Fruit fly (Drosophila melanogaster) whole organism, embryonic: ENCODE results near the gene CG11839.

Experiments used
- Atf3 ChIP-seq: fragments of 200-800 bp; sonication (Bioruptor generic); optimal IDR thresholded peaks from 3 replicates; lab custom pipeline; 2016; ENCODE audit warnings: missing biosample characterization, missing genetic modification characterization
- B-H2 ChIP-seq: fragments of 200-800 bp; sonication (Bioruptor generic); optimal IDR thresholded peaks from 2 replicates; lab custom pipeline; 2018; ENCODE audit warnings: missing biosample characterization, mild to moderate bottlenecking, missing genetic modification characterization
- BEAF-32 ChIP-seq: fragments of 200-800 bp; sonication (Bioruptor generic); optimal IDR thresholded peaks from 3 replicates; lab custom pipeline; 2017; ENCODE audit warnings: missing biosample characterization, missing genetic modification characterization, mild to moderate bottlenecking, moderate library complexity, missing genetic modification reagents
- CG10654 ChIP-seq: fragments of 200-800 bp; sonication (Bioruptor generic); optimal IDR thresholded peaks from 2 replicates; lab custom pipeline; 2016; ENCODE audit warnings: missing biosample characterization, missing genetic modification characterization
- CG11093 ChIP-seq: fragments of 200-800 bp; sonication (Bioruptor generic); IDR thresholded peaks from 3 replicates; pipeline ENCODE4 v1.3.6; 2022; ENCODE audit warnings: missing biosample characterization, missing genetic modification characterization
- CG11696 ChIP-seq: fragments of 200-800 bp; sonication (Bioruptor generic); IDR thresholded peaks from 2 replicates; pipeline ENCODE4 v1.3.6; 2022; ENCODE audit warnings: missing biosample characterization, missing genetic modification characterization
- CG13287 ChIP-seq: fragments of 200-800 bp; sonication (Bioruptor generic); IDR thresholded peaks from 2 replicates; pipeline ENCODE4 v1.3.6; 2022; ENCODE audit warnings: missing biosample characterization, missing genetic modification characterization; ENCODE audit not compliant: partially characterized antibody
- CG14710 ChIP-seq: fragments of 200-800 bp; sonication (Bioruptor generic); optimal IDR thresholded peaks from 3 replicates; lab custom pipeline; 2019; ENCODE audit warnings: missing biosample characterization, mild to moderate bottlenecking, missing genetic modification characterization, moderate library complexity
- CG15011 ChIP-seq: fragments of 200-800 bp; sonication (Bioruptor generic); optimal IDR thresholded peaks from 3 replicates; lab custom pipeline; 2018; ENCODE audit warnings: missing biosample characterization, mild to moderate bottlenecking, missing genetic modification characterization
- CG15514 ChIP-seq: fragments of 200-800 bp; sonication (Bioruptor generic); optimal IDR thresholded peaks from 3 replicates; lab custom pipeline; 2017; ENCODE audit warnings: missing biosample characterization, missing genetic modification characterization, mild to moderate bottlenecking, moderate library complexity, missing genetic modification reagents
- CG1647 ChIP-seq: fragments of 200-800 bp; sonication (Bioruptor generic); optimal IDR thresholded peaks from 3 replicates; lab custom pipeline; 2016; ENCODE audit warnings: missing biosample characterization, missing genetic modification characterization
- CG16863 ChIP-seq: fragments of 200-800 bp; sonication (Bioruptor generic); optimal IDR thresholded peaks from 3 replicates; lab custom pipeline; 2016; ENCODE audit warnings: missing biosample characterization, missing genetic modification characterization
- CG17385 ChIP-seq: fragments of 200-800 bp; sonication (Bioruptor generic); optimal IDR thresholded peaks from 3 replicates; lab custom pipeline; 2018; ENCODE audit warnings: missing biosample characterization, mild to moderate bottlenecking, missing genetic modification characterization
- CG17912 ChIP-seq: fragments of 200-800 bp; sonication (Bioruptor generic); optimal IDR thresholded peaks from 2 replicates; lab custom pipeline; 2018; ENCODE audit warnings: missing biosample characterization, mild to moderate bottlenecking, missing genetic modification characterization
- CG1832 ChIP-seq: fragments of 200-800 bp; sonication (Bioruptor generic); optimal IDR thresholded peaks from 2 replicates; lab custom pipeline; 2017; ENCODE audit warnings: missing biosample characterization, mild to moderate bottlenecking, missing genetic modification characterization, inconsistent platforms
- CG2712 ChIP-seq: fragments of 200-800 bp; optimal IDR thresholded peaks from 3 replicates; lab custom pipeline; 2019; ENCODE audit warnings: missing biosample characterization, mild to moderate bottlenecking, missing genetic modification characterization, moderate library complexity
- CG3726 ChIP-seq: fragments of 200-800 bp; sonication (Bioruptor generic); IDR thresholded peaks from 3 replicates; pipeline ENCODE4, ENCODE4 v1.3.6; 2022; ENCODE audit warnings: missing biosample characterization, missing genetic modification characterization
- CG43689 ChIP-seq: fragments of 200-800 bp; sonication (Bioruptor generic); IDR thresholded peaks from 2 replicates; pipeline ENCODE4 v1.3.6; 2022; ENCODE audit warnings: missing biosample characterization, missing genetic modification characterization
- CG6683 ChIP-seq: fragments of 200-800 bp; sonication (Bioruptor generic); optimal IDR thresholded peaks from 2 replicates; lab custom pipeline; 2017; ENCODE audit warnings: missing biosample characterization, mild to moderate bottlenecking, missing genetic modification characterization, missing genetic modification reagents
- CG6854 ChIP-seq: fragments of 200-800 bp; sonication (Bioruptor generic); optimal IDR thresholded peaks from 3 replicates; lab custom pipeline; 2017; ENCODE audit warnings: missing biosample characterization, mild to moderate bottlenecking, missing genetic modification characterization
- CG7556 ChIP-seq: fragments of 200-800 bp; sonication (Bioruptor generic); optimal IDR thresholded peaks from 2 replicates; lab custom pipeline; 2017; ENCODE audit warnings: missing biosample characterization, mild to moderate bottlenecking, missing genetic modification characterization
- Camta ChIP-seq: fragments of 200-800 bp; sonication (Bioruptor generic); optimal IDR thresholded peaks from 2 replicates; lab custom pipeline; 2016; ENCODE audit warnings: missing biosample characterization, missing genetic modification characterization
- Doc3 ChIP-seq: fragments of 200-800 bp; sonication (Bioruptor generic); IDR thresholded peaks from 3 replicates; pipeline ENCODE4 v1.3.6; 2022; ENCODE audit warnings: missing biosample characterization, missing genetic modification characterization; ENCODE audit not compliant: partially characterized antibody
- Dp ChIP-seq: fragments of 200-800 bp; sonication (Bioruptor generic); optimal IDR thresholded peaks from 2 replicates; lab custom pipeline; 2018; ENCODE audit warnings: missing biosample characterization, mild to moderate bottlenecking, missing genetic modification characterization, moderate library complexity
- Gsc ChIP-seq: fragments of 200-800 bp; sonication (Bioruptor generic); IDR thresholded peaks from 2 replicates; pipeline ENCODE4 v1.3.6; 2022; ENCODE audit warnings: missing biosample characterization, missing genetic modification characterization
- HLH54F ChIP-seq: fragments of 200-800 bp; sonication (Bioruptor generic); optimal IDR thresholded peaks from 3 replicates; lab custom pipeline; 2016; ENCODE audit warnings: missing biosample characterization, missing genetic modification characterization
- HmgD ChIP-seq: fragments of 200-800 bp; sonication (Bioruptor generic); optimal IDR thresholded peaks from 3 replicates; lab custom pipeline; 2016; ENCODE audit warnings: missing biosample characterization, missing genetic modification characterization
- Hmx ChIP-seq: fragments of 200-800 bp; sonication (Bioruptor generic); optimal IDR thresholded peaks from 2 replicates; lab custom pipeline; 2016; ENCODE audit warnings: missing biosample characterization, missing genetic modification characterization
- Kr ChIP-seq: fragments of 200-800 bp; sonication (Bioruptor generic); optimal IDR thresholded peaks from 2 replicates; lab custom pipeline; 2017; ENCODE audit warnings: missing biosample characterization, mild to moderate bottlenecking, missing genetic modification characterization
- Six4 ChIP-seq: fragments of 200-800 bp; sonication (Bioruptor generic); optimal IDR thresholded peaks from 2 replicates; lab custom pipeline; 2016; ENCODE audit warnings: missing biosample characterization, missing genetic modification characterization
- Stat92E ChIP-seq, 3 experiments: fragments of >200 bp in 2 of 3; fragments of 200-800 bp in 1 of 3; sonication (Bioruptor generic) in 1 of 3; optimal IDR thresholded peaks; 2 replicates each; lab custom pipeline; 2017 to 2019; ENCODE audit warnings: missing biosample characterization in 3 of 3, missing genetic modification characterization in 3 of 3, mild to moderate bottlenecking in 1 of 3, moderate library complexity in 1 of 3
- YL-1 ChIP-seq: fragments of 200-800 bp; sonication (Bioruptor generic); optimal IDR thresholded peaks from 3 replicates; lab custom pipeline; 2017; ENCODE audit warnings: missing biosample characterization, mild to moderate bottlenecking, missing genetic modification characterization
- al ChIP-seq: fragments of 200-800 bp; sonication (Bioruptor generic); IDR thresholded peaks from 2 replicates; pipeline ENCODE4 v1.3.6; 2022; ENCODE audit warnings: missing biosample characterization, missing genetic modification characterization
- bab2 ChIP-seq: fragments of 200-800 bp; sonication (Bioruptor generic); optimal IDR thresholded peaks from 2 replicates; lab custom pipeline; 2016; ENCODE audit warnings: missing biosample characterization, missing genetic modification characterization
- btn ChIP-seq: fragments of 200-800 bp; sonication (Bioruptor generic); optimal IDR thresholded peaks from 2 replicates; lab custom pipeline; 2016; ENCODE audit warnings: missing biosample characterization, missing genetic modification characterization
- caup ChIP-seq: fragments of 200-800 bp; sonication (Bioruptor generic); optimal IDR thresholded peaks from 3 replicates; lab custom pipeline; 2017; ENCODE audit warnings: missing biosample characterization, mild to moderate bottlenecking, missing genetic modification characterization, moderate library complexity; ENCODE audit not compliant: severe bottlenecking
- chinmo ChIP-seq: fragments of 200-800 bp; sonication (Bioruptor generic); IDR thresholded peaks from 4 replicates; pipeline ENCODE4 v1.3.6; 2022; ENCODE audit warnings: missing biosample characterization, missing genetic modification characterization; ENCODE audit not compliant: partially characterized antibody
- chm ChIP-seq: fragments of 200-800 bp; sonication (Bioruptor generic); IDR thresholded peaks from 2 replicates; pipeline ENCODE4 v1.3.6; 2022; ENCODE audit warnings: missing biosample characterization, missing genetic modification characterization
- gfzf ChIP-seq: fragments of 200-800 bp; sonication (Bioruptor generic); optimal IDR thresholded peaks from 2 replicates; lab custom pipeline; 2016; ENCODE audit warnings: missing biosample characterization, mild to moderate bottlenecking, missing genetic modification characterization, moderate library complexity
- klu ChIP-seq: fragments of 200-800 bp; sonication (Bioruptor generic); IDR thresholded peaks from 2 replicates; pipeline ENCODE4 v1.3.6; 2022; ENCODE audit warnings: missing biosample characterization, missing genetic modification characterization
- lab ChIP-seq: fragments of 200-800 bp; sonication (Bioruptor generic); optimal IDR thresholded peaks from 3 replicates; lab custom pipeline; 2017; ENCODE audit warnings: missing biosample characterization, missing genetic modification characterization, mild to moderate bottlenecking, moderate library complexity, missing genetic modification reagents
- rib ChIP-seq: fragments of 200-800 bp; sonication (Bioruptor generic); IDR thresholded peaks from 2 replicates; pipeline ENCODE4 v1.3.6; 2022; ENCODE audit warnings: missing biosample characterization, missing genetic modification characterization
- tna ChIP-seq: fragments of 200-800 bp; sonication (Bioruptor generic); IDR thresholded peaks from 2 replicates; pipeline ENCODE4 v1.3.6; 2022; ENCODE audit warnings: missing biosample characterization, missing genetic modification characterization; ENCODE audit not compliant: partially characterized antibody
- unpg ChIP-seq: fragments of 200-800 bp; sonication (Bioruptor generic); optimal IDR thresholded peaks from 3 replicates; lab custom pipeline; 2018; ENCODE audit warnings: missing biosample characterization, mild to moderate bottlenecking, missing genetic modification characterization, moderate library complexity
- vnd ChIP-seq: fragments of 200-800 bp; sonication (Bioruptor generic); IDR thresholded peaks from 3 replicates; pipeline ENCODE4 v1.3.6; 2022; ENCODE audit warnings: missing biosample characterization, missing genetic modification characterization; ENCODE audit not compliant: partially characterized antibody
- zf30C ChIP-seq: fragments of 200-800 bp; sonication (Bioruptor generic); optimal IDR thresholded peaks from 3 replicates; lab custom pipeline; 2018; ENCODE audit warnings: missing biosample characterization, mild to moderate bottlenecking, missing genetic modification characterization

The CG11839 gene

DNA sequence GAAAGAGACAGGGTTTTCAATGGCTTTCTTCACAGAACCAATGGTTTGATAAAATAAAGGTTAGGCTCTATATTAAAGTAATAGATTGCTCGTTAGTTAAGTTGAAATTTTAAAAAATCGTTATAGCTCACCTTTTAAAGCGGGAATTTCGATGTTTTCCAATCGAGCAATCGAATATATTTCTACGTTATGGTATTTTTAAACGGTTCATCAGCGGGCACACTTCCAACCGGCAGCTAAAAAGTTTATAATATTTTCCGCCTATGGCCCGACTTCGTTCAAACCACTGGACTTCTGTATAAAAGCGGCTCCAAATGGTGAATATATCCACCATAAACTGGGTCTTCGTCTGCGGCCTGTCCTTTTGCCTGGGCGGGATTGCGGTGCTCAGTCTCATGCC, 46.7 kb upstream of the CG11839 start, which contains the start of gene beta4GalT7 (continued):
- TF ChIP-seq CG15011 (GFP tag; lab: Kevin White, UChicago) (no peak), CG2712 (no peak), CG14710 (tag; lab: Kevin White, UChicago) (peak; percentile 6), Dp (peak; percentile 84), BEAF-32 (GFP tag; lab: Kevin White, UChicago) (peak; percentile 26), gfzf (GFP tag; lab: Kevin White, UChicago) (peak; percentile 79), CG13287 (GFP tag; lab: Robert Waterston, UW) (peak; percentile 46; the same call in 1 of the 2 replicates)

DNA sequence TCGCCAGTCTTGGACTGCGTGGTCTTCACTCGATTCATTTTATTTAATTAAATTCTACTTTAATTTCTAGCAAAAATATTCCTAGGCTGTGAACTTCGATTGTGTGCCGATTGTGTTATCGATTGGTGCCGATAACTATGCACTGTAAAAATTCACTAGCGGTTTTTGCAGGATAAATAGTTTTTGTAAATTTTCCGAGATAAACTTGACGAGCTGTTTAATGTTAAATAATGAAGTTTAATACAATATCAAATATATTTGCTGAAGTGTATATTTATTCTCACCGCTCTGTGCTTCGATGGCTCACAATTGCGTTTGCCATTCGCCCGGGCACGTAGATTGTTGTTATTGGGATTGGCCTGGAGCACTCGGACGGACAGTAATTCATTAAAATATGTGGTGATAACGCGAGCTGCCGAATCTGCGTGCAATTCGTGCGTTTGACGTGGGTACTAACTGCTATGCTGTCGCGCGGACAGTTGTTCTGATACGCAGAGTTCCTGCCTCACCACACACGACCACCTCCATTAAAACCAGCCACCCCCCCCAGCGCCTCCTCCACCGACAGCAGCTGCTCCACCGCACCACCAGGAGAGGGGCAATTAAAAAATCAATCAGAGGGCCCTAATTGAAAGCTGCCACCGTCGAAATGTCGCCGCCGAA, 44.7 kb upstream of the CG11839 start, which contains the start of the genes EMC6 and Hr96:
EMC6 (minus strand) TSS at position 123 of the 663 bp plus-strand sequence.
Hr96 (plus strand) TSS at position 341 of the 663 bp plus-strand sequence.
- TF ChIP-seq Camta (GFP tag; lab: Kevin White, UChicago) (peak; percentile 93), HLH54F (GFP tag; lab: Kevin White, UChicago) (peak; percentile 96), Hmx (GFP tag; lab: Kevin White, UChicago) (peak; percentile 75), CG15514 (GFP tag; lab: Kevin White, UChicago) (peak; percentile 92), CG1832 (GFP tag; lab: Kevin White, UChicago) (no peak), klu (GFP tag; lab: Robert Waterston, UW) (peak; percentile 88), Stat92E (GFP tag; optimal IDR thresholded peaks at IDR 0.05; lab: Kevin White, UChicago) (peak in 1 of 3 experiments; percentile 54), zf30C (GFP tag; lab: Kevin White, UChicago) (peak; percentile 99), rib (GFP tag; lab: Robert Waterston, UW) (peak; percentile 83), bab2 (GFP tag; lab: Kevin White, UChicago) (peak; percentile 94), chinmo (GFP tag; lab: Robert Waterston, UW) (peak; percentile 56; the same call in 1 of the 4 replicates), btn (GFP tag; lab: Kevin White, UChicago) (peak; percentile 81), CG17912 (GFP tag; lab: Kevin White, UChicago) (peak; percentile 88), CG3726 (GFP tag; lab: Robert Waterston, UW) (peak; percentile 89), chm (GFP tag; lab: Robert Waterston, UW) (peak; percentile 95), CG7556 (peak; percentile 91), Atf3 (GFP tag; lab: Kevin White, UChicago) (peak; percentile 91), lab (GFP tag; lab: Kevin White, UChicago) (peak; percentile 96), CG10654 (GFP tag; lab: Kevin White, UChicago) (peak; percentile 93), CG11696 (GFP tag; lab: Robert Waterston, UW) (peak; percentile 81), CG16863 (GFP tag; lab: Kevin White, UChicago) (peak; percentile 89), HmgD (GFP tag; lab: Kevin White, UChicago) (peak; percentile 55), CG17385 (GFP tag; lab: Kevin White, UChicago) (peak; percentile 87), CG6854 (GFP tag; lab: Kevin White, UChicago) (peak; percentile 83), Kr (GFP tag; lab: Kevin White, UChicago) (no peak), CG6683 (peak; percentile 83), CG11093 (GFP tag; lab: Robert Waterston, UW) (peak; percentile 75; the same call in 2 of the 3 replicates), unpg (GFP tag; lab: Kevin White, UChicago) (peak; percentile 95), YL-1 (GFP tag; lab: Kevin White, UChicago) (peak; percentile 96), tna (GFP tag; lab: Robert Waterston, UW) (peak; percentile 82), al (GFP tag; lab: Robert Waterston, UW) (peak; percentile 89), CG1647 (GFP tag; lab: Kevin White, UChicago) (peak; percentile 93), B-H2 (GFP tag; lab: Kevin White, UChicago) (peak; percentile 96), Doc3 (GFP tag; lab: Robert Waterston, UW) (peak; percentile 55; the same call in 1 of the 3 replicates), Six4 (GFP tag; lab: Kevin White, UChicago) (peak; percentile 91), caup (GFP tag; lab: Kevin White, UChicago) (peak; percentile 94), CG43689 (GFP tag; lab: Robert Waterston, UW) (peak; percentile 79), Gsc (GFP tag; lab: Robert Waterston, UW) (peak; percentile 65), vnd (GFP tag; lab: Robert Waterston, UW) (peak; percentile 60; the same call in 2 of the 3 replicates), CG2712 (peak; percentile 94)
